Worm (Caenorhabditis elegans): ENCODE data around the gene C35A5.11.

The C35A5.11 gene

ce11 chrV:10536808-10537207 is 33.9 kb upstream of the C35A5.11 start (continued):
- no peak for TF ChIP-seq Y67H2A.10 (GFP tag; conservative IDR thresholded peaks at IDR 0.05)
- TF ChIP-seq tlf-1 (GFP tag; optimal IDR thresholded peaks at IDR 0.05): peak; percentile 55
- TF ChIP-seq madf-10 (tag; optimal IDR thresholded peaks at IDR 0.05): peak; percentile 63
- 0 out of 2 replicates have a peak, but pooled peaks have one; percentile 59 for TF ChIP-seq attf-3 (GFP tag; conservative IDR thresholded peaks at IDR 0.05)
- TF ChIP-seq aptf-2 (GFP tag; conservative IDR thresholded peaks at IDR 0.05): no peak
- no peak for TF ChIP-seq fkh-3 (tag; optimal IDR thresholded peaks at IDR 0.05)
- no peak for TF ChIP-seq B0035.1 (tag; optimal IDR thresholded peaks at IDR 0.05)
- TF ChIP-seq tbp1 (GFP tag; optimal IDR thresholded peaks at IDR 0.05): peak; percentile 54
- TF ChIP-seq B0019.2 (GFP tag; conservative IDR thresholded peaks at IDR 0.05): no peak
- TF ChIP-seq ceh-91 (GFP tag; IDR thresholded peaks at IDR 0.05): no peak
- no peak for TF ChIP-seq ztf-3 (GFP tag; optimal IDR thresholded peaks at IDR 0.05)
- no peak for TF ChIP-seq D2030.7 (GFP tag; IDR thresholded peaks at IDR 0.05)
- peak; percentile 69 for TF ChIP-seq dpl-1 (GFP tag; optimal IDR thresholded peaks at IDR 0.05)
- TF ChIP-seq egrh-3 (GFP tag; IDR thresholded peaks at IDR 0.05): no peak
- TF ChIP-seq lir-1 (GFP tag; conservative IDR thresholded peaks at IDR 0.05): no peak
- TF ChIP-seq hmg-1.2 (GFP tag; IDR thresholded peaks at IDR 0.05): peak; percentile 54
- TF ChIP-seq nfyb-1 (GFP tag; IDR thresholded peaks at IDR 0.05): peak; percentile 82
- no peak for TF ChIP-seq bed-2 (GFP tag; IDR thresholded peaks at IDR 0.05)
- no peak for TF ChIP-seq snpc-1.1 (tag; optimal IDR thresholded peaks at IDR 0.05; ENCODE audit: insufficient read depth)
- no peak for TF ChIP-seq ceh-40 (GFP tag; IDR thresholded peaks at IDR 0.05)
- TF ChIP-seq F52B5.7 (tag; optimal IDR thresholded peaks at IDR 0.05): no peak
- no peak for TF ChIP-seq C17E4.6 (GFP tag; IDR thresholded peaks at IDR 0.05)
- no peak for TF ChIP-seq madf-3 (GFP tag; IDR thresholded peaks at IDR 0.05)
- TF ChIP-seq ztf-25 (GFP tag; IDR thresholded peaks at IDR 0.05): no peak
- peak; percentile 82 for TF ChIP-seq mcd-1 (GFP tag; IDR thresholded peaks at IDR 0.05)
- peak; percentile 90 for TF ChIP-seq attf-5 (GFP tag; optimal IDR thresholded peaks at IDR 0.05)
- TF ChIP-seq unc-130 (GFP tag; optimal IDR thresholded peaks at IDR 0.05): no peak
- no peak for TF ChIP-seq F39B2.1 (GFP tag; IDR thresholded peaks at IDR 0.05)
- TF ChIP-seq repo-1 (tag; optimal IDR thresholded peaks at IDR 0.05): peak; percentile 64
- peak; percentile 49 for TF ChIP-seq ztf-26 (tag; optimal IDR thresholded peaks at IDR 0.05)
- TF ChIP-seq ZK185.1 (tag; optimal IDR thresholded peaks at IDR 0.05; ENCODE audit: poor library complexity, severe bottlenecking): peak; percentile 88
- 0 out of 2 replicates have a peak, but pooled peaks have one; percentile 45 for TF ChIP-seq ztf-6 (GFP tag; IDR thresholded peaks at IDR 0.05)
- TF ChIP-seq lsy-27 (tag; optimal IDR thresholded peaks at IDR 0.05; ENCODE audit: borderline replicate concordance, insufficient read depth): no peak
- TF ChIP-seq C06A6.2 (GFP tag; conservative IDR thresholded peaks at IDR 0.05): 0 out of 2 replicates have a peak, but pooled peaks have one; percentile 60
- no peak for TF ChIP-seq sptf-2 (GFP tag; optimal IDR thresholded peaks at IDR 0.05)
- no peak for TF ChIP-seq zim-3 (tag; optimal IDR thresholded peaks at IDR 0.05)
- TF ChIP-seq hlh-26 (GFP tag; conservative IDR thresholded peaks at IDR 0.05): no peak
- peak; percentile 88 for TF ChIP-seq ceh-27 (GFP tag; optimal IDR thresholded peaks at IDR 0.05)
- TF ChIP-seq efl-1 (GFP tag; optimal IDR thresholded peaks at IDR 0.05): peak; percentile 63
- TF ChIP-seq K11D2.4 (GFP tag; IDR thresholded peaks at IDR 0.05): peak; percentile 71

Measured in whole organism, young adult.